Worm (Caenorhabditis elegans): ENCODE data around the gene sfxn-1.3.

sfxn-1.3 gene

DNA sequence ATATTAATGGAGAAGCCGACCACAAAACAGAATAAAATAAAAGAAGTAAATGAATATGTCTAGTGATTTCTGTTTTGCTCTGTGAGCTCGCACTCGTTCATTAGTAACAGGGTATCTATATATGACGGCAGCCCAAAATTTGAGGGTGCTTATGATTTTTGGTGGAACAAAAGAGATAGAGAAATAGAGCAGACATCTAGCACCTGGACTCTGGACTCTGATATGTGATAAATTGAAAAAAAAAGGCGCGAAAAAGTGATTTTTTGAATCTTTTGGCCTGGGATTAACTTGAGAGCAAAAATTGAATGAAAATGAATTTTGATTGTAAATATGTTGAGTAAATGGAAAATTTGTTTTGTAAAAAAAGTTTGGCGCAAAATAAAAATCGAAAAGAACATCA lies 50.0 kb downstream of the sfxn-1.3 start, which contains the start of gene nhr-283:
nhr-283 (minus strand) TSS at position 101 of the 400 bp plus-strand sequence.
- TF ChIP-seq sem-2 (GFP tag; optimal IDR thresholded peaks at IDR 0.05) (no peak), unc-39 (tag; optimal IDR thresholded peaks at IDR 0.05) (no peak), nhr-28 (tag; optimal IDR thresholded peaks at IDR 0.05) (no peak), sptf-1 (tag; optimal IDR thresholded peaks at IDR 0.05) (no peak), blmp-1 (tag; optimal IDR thresholded peaks at IDR 0.05) (no peak), snpc-4 (tag; optimal IDR thresholded peaks at IDR 0.05) (no peak), ceh-83 (GFP tag; optimal IDR thresholded peaks at IDR 0.05) (no peak), mls-2 (tag; optimal IDR thresholded peaks at IDR 0.05) (no peak), ceh-43 (GFP tag; optimal IDR thresholded peaks at IDR 0.05) (no peak)
